Worm (Caenorhabditis elegans) whole organism, L4/young adult: Measurements from ENCODE around the gene patr-1.

Experiments
- W03F9.2 ChIP-seq: fragments of 150-350 bp; optimal IDR thresholded peaks from 2 replicates; lab custom pipeline; 2014; ENCODE audit warnings: missing biosample characterization, missing genetic modification characterization
- dao-5 ChIP-seq: sonication (generic microtip); optimal IDR thresholded peaks from 2 replicates; lab custom pipeline; 2016; ENCODE audit warnings: missing genotype, missing genetic modification characterization, moderate library complexity, missing compliant biosample characterization
- him-1 ChIP-seq: sonication (generic microtip); optimal IDR thresholded peaks from 2 replicates; lab custom pipeline; 2016; ENCODE audit warnings: missing genotype, missing genetic modification reagents, missing genetic modification characterization, missing compliant biosample characterization

ce11 chrII:11808979-11809378 lies 31.2 kb upstream of the patr-1 start, which contains the start of gene F43G6.10:
- no peak for TF ChIP-seq him-1
- TF ChIP-seq dao-5 (tag; lab: Kevin White, UChicago) = no peak
- no peak for TF ChIP-seq W03F9.2
